Fruit fly (Drosophila melanogaster) whole organism, embryonic: Measurements from ENCODE around the gene CG11370.

Source experiments
- Atf-2 ChIP-seq: fragments of 200-800 bp; sonication (Bioruptor generic); optimal IDR thresholded peaks from 2 replicates; lab custom pipeline; 2016; ENCODE audit warnings: missing biosample characterization, missing genetic modification characterization
- Atf6 ChIP-seq: fragments of 200-800 bp; sonication (Bioruptor generic); IDR thresholded peaks from 2 replicates; pipeline ENCODE4 v1.3.6; 2022; ENCODE audit warnings: missing biosample characterization, missing genetic modification characterization
- CG11504 ChIP-seq: fragments of 200-800 bp; sonication (Bioruptor generic); optimal IDR thresholded peaks from 3 replicates; lab custom pipeline; 2019; ENCODE audit warnings: missing biosample characterization, mild to moderate bottlenecking, missing genetic modification characterization, moderate library complexity
- CG13296 ChIP-seq: fragments of 200-800 bp; sonication (Bioruptor generic); optimal IDR thresholded peaks from 3 replicates; lab custom pipeline; 2018; ENCODE audit warnings: missing biosample characterization, mild to moderate bottlenecking, missing genetic modification characterization
- CG13894 ChIP-seq: fragments of 200-800 bp; sonication (Bioruptor generic); optimal IDR thresholded peaks from 3 replicates; lab custom pipeline; 2018; ENCODE audit warnings: missing biosample characterization, mild to moderate bottlenecking, missing genetic modification characterization, moderate library complexity
- CG8290 ChIP-seq, 3 experiments: fragments of 200-800 bp; sonication (Bioruptor generic); optimal IDR thresholded peaks; 2 replicates each; lab custom pipeline; 2016 to 2019; ENCODE audit warnings: missing biosample characterization in 3 of 3, missing genetic modification characterization in 3 of 3, mild to moderate bottlenecking in 2 of 3, moderate library complexity in 1 of 3
- D19A ChIP-seq: fragments of 200-800 bp; optimal IDR thresholded peaks from 3 replicates; lab custom pipeline; 2019; ENCODE audit warnings: missing biosample characterization, mild to moderate bottlenecking, missing genetic modification characterization, moderate library complexity
- Deaf1 ChIP-seq: fragments of 200-800 bp; optimal IDR thresholded peaks from 3 replicates; lab custom pipeline; 2019; ENCODE audit warnings: missing biosample characterization, mild to moderate bottlenecking, missing genetic modification characterization, moderate library complexity
- Ets65A ChIP-seq: fragments of 200-800 bp; sonication (Bioruptor generic); peaks from one replicate; lab custom pipeline; 2016; ENCODE audit warnings: missing biosample characterization, missing genetic modification characterization
- Hr51 ChIP-seq, 2 experiments: fragments of 200-800 bp; sonication (Bioruptor generic); optimal IDR thresholded peaks; 2 replicates in 1 of 2; 3 replicates in 1 of 2; lab custom pipeline; 2016 to 2018; ENCODE audit warnings: missing biosample characterization in 2 of 2, missing genetic modification characterization in 2 of 2, mild to moderate bottlenecking in 1 of 2, moderate library complexity in 1 of 2
- cwo ChIP-seq: fragments of 200-800 bp; sonication (Bioruptor generic); optimal IDR thresholded peaks from 3 replicates; lab custom pipeline; 2017; ENCODE audit warnings: missing biosample characterization, missing genetic modification characterization, mild to moderate bottlenecking, moderate library complexity, missing genetic modification reagents
- maf-S ChIP-seq: fragments of 200-800 bp; sonication (Bioruptor generic); optimal IDR thresholded peaks from 2 replicates; lab custom pipeline; 2016; ENCODE audit warnings: missing biosample characterization, missing genetic modification characterization
- nerfin-1 ChIP-seq: fragments of 200-800 bp; sonication (Bioruptor generic); optimal IDR thresholded peaks from 3 replicates; lab custom pipeline; 2019; ENCODE audit warnings: missing biosample characterization, mild to moderate bottlenecking, missing genetic modification characterization, moderate library complexity
- onecut ChIP-seq: fragments of 200-800 bp; sonication (Bioruptor generic); IDR thresholded peaks from 2 replicates; pipeline ENCODE4 v1.3.6; 2022; ENCODE audit warnings: missing biosample characterization, missing genetic modification characterization

CG11370 gene

DNA sequence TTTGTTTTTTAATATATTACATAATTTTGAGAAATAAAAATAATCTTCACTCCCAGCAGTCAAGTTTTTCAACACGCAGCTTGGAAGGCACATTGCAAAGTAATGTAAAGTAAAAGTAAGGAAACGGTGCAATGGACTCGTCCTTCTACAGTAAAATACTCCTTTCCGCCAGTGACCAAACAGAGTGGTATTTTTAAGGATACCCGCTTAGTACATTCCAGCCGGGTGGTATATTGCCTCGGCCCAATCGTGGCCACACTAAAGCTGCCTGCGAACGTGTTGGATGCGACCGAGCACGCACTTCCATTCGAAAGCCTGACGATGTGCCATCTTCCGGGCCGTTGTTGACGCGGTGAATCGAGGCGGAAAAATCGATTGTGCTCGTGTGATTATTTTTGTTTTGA, 37.2 kb downstream of the CG11370 start, which contains the start of gene SPoCk (continued):
- no peak for TF ChIP-seq cwo (GFP tag; lab: Kevin White, UChicago)
- no peak for TF ChIP-seq Atf6 (GFP tag; lab: Robert Waterston, UW)
- TF ChIP-seq CG8290 (GFP tag; optimal IDR thresholded peaks at IDR 0.05; lab: Kevin White, UChicago): no peak
- peak in 1 of 2 experiments; percentile 24 for TF ChIP-seq CG8290 (tag; optimal IDR thresholded peaks at IDR 0.05; lab: Kevin White, UChicago)
- TF ChIP-seq, all 482 proteins: peak for 31

dm6 chr3L:22749987-22750386, 38.0 kb downstream of the CG11370 start:
- TF ChIP-seq CG13894: peak; percentile 29
- peak in 1 of 2 experiments; percentile 5 for TF ChIP-seq Hr51 (GFP tag; optimal IDR thresholded peaks at IDR 0.05; lab: Kevin White, UChicago)
- peak; percentile 3 for TF ChIP-seq Deaf1
- TF ChIP-seq D19A (tag; lab: Kevin White, UChicago): no peak
- TF ChIP-seq Ets65A (GFP tag; lab: Kevin White, UChicago): peak; percentile 41
- no peak for TF ChIP-seq CG13296 (GFP tag; lab: Kevin White, UChicago)
- peak; percentile 66 for TF ChIP-seq CG11504 (tag; lab: Kevin White, UChicago)
- TF ChIP-seq maf-S (GFP tag; lab: Kevin White, UChicago): no peak
- no peak for TF ChIP-seq Atf-2 (GFP tag; lab: Kevin White, UChicago)
- peak; percentile 7 for TF ChIP-seq nerfin-1
- TF ChIP-seq onecut (GFP tag; lab: Robert Waterston, UW): peak; percentile 97
